Fruit fly (Drosophila melanogaster) whole organism, embryonic: ENCODE measurements around the gene CG12519.
A peak's percentile ranks its signal among the peaks of the same experiment; 100 is the strongest.

Experiments used
- Awh ChIP-seq: fragments of 200-800 bp; sonication (Bioruptor generic); IDR thresholded peaks from 2 replicates; pipeline ENCODE4, ENCODE4 v1.3.6; 2022; ENCODE audit warnings: missing biosample characterization, missing genetic modification characterization
- Bdp1 ChIP-seq: fragments of 200-800 bp; sonication (Bioruptor generic); optimal IDR thresholded peaks from 3 replicates; lab custom pipeline; 2016; ENCODE audit warnings: missing biosample characterization, missing genetic modification characterization
- CG10209 ChIP-seq: fragments of 200-800 bp; sonication (Bioruptor generic); optimal IDR thresholded peaks from 3 replicates; lab custom pipeline; 2017; ENCODE audit warnings: missing biosample characterization, mild to moderate bottlenecking, missing genetic modification characterization, missing genetic modification reagents
- CG10267 ChIP-seq: fragments of 200-800 bp; sonication (Bioruptor generic); optimal IDR thresholded peaks from 2 replicates; lab custom pipeline; 2018; ENCODE audit warnings: missing biosample characterization, mild to moderate bottlenecking, missing genetic modification characterization, moderate library complexity
- CG10543 ChIP-seq: fragments of 200-800 bp; sonication (Bioruptor generic); optimal IDR thresholded peaks from 3 replicates; lab custom pipeline; 2017; ENCODE audit warnings: missing biosample characterization, mild to moderate bottlenecking, missing genetic modification characterization, moderate library complexity
- CG11560 ChIP-seq: fragments of 200-800 bp; sonication (Bioruptor generic); IDR thresholded peaks from 3 replicates; pipeline ENCODE4 v1.3.6; 2022; ENCODE audit warnings: missing biosample characterization, missing genetic modification characterization
- CG11695 ChIP-seq: fragments of 200-800 bp; sonication (Bioruptor generic); IDR thresholded peaks from 3 replicates; pipeline ENCODE4 v1.3.6; 2022; ENCODE audit warnings: missing biosample characterization, missing genetic modification characterization
- CG12104 ChIP-seq: fragments of 200-800 bp; sonication (Bioruptor generic); optimal IDR thresholded peaks from 3 replicates; lab custom pipeline; 2016; ENCODE audit warnings: missing biosample characterization, missing genetic modification characterization
- CG12769 ChIP-seq: fragments of 200-800 bp; sonication (Bioruptor generic); optimal IDR thresholded peaks from 2 replicates; lab custom pipeline; 2019; ENCODE audit warnings: missing biosample characterization, mild to moderate bottlenecking, missing genetic modification characterization, moderate library complexity
- CG13123 ChIP-seq: fragments of 200-800 bp; sonication (Bioruptor generic); optimal IDR thresholded peaks from 2 replicates; lab custom pipeline; 2016; ENCODE audit warnings: missing biosample characterization, missing genetic modification characterization
- CG14965 ChIP-seq: fragments of 200-800 bp; sonication (Bioruptor generic); optimal IDR thresholded peaks from 2 replicates; lab custom pipeline; 2016; ENCODE audit warnings: missing biosample characterization, missing genetic modification characterization, borderline replicate concordance
- CG17361 ChIP-seq: fragments of 200-800 bp; sonication (Bioruptor generic); IDR thresholded peaks from 3 replicates; pipeline ENCODE4 v1.3.6; 2022; ENCODE audit warnings: missing biosample characterization, missing genetic modification characterization
- CG33213 ChIP-seq: fragments of 200-800 bp; sonication (Bioruptor generic); optimal IDR thresholded peaks from 3 replicates; lab custom pipeline; 2016; ENCODE audit warnings: missing biosample characterization, missing genetic modification characterization
- CG34224 ChIP-seq: fragments of 200-800 bp; sonication (Bioruptor generic); IDR thresholded peaks from 3 replicates; pipeline ENCODE4 v1.3.6; 2022; ENCODE audit warnings: missing biosample characterization, missing genetic modification characterization; ENCODE audit not compliant: partially characterized antibody
- CG5180 ChIP-seq: fragments of 200-800 bp; sonication (Bioruptor generic); optimal IDR thresholded peaks from 3 replicates; lab custom pipeline; 2017; ENCODE audit warnings: missing biosample characterization, missing genetic modification characterization, mild to moderate bottlenecking, moderate library complexity, missing genetic modification reagents
- CG6683 ChIP-seq: fragments of 200-800 bp; sonication (Bioruptor generic); optimal IDR thresholded peaks from 2 replicates; lab custom pipeline; 2017; ENCODE audit warnings: missing biosample characterization, mild to moderate bottlenecking, missing genetic modification characterization, missing genetic modification reagents
- CG6689 ChIP-seq: fragments of 200-800 bp; sonication (Bioruptor generic); IDR thresholded peaks from 2 replicates; pipeline ENCODE4 v1.3.6; 2022; ENCODE audit warnings: missing biosample characterization, missing genetic modification characterization
- CG6765 ChIP-seq: fragments of 200-800 bp; sonication (Bioruptor generic); optimal IDR thresholded peaks from 3 replicates; lab custom pipeline; 2017; ENCODE audit warnings: missing biosample characterization, mild to moderate bottlenecking, missing genetic modification characterization
- CG7271 ChIP-seq: fragments of 200-800 bp; sonication (Bioruptor generic); optimal IDR thresholded peaks from 2 replicates; lab custom pipeline; 2018; ENCODE audit warnings: missing biosample characterization, mild to moderate bottlenecking, missing genetic modification characterization, moderate library complexity
- CG8281 ChIP-seq: fragments of 200-800 bp; sonication (Bioruptor generic); optimal IDR thresholded peaks from 2 replicates; lab custom pipeline; 2018; ENCODE audit warnings: missing biosample characterization, mild to moderate bottlenecking, missing genetic modification characterization, moderate library complexity
- CTCF ChIP-seq: fragments of 200-800 bp; sonication (Bioruptor generic); optimal IDR thresholded peaks from 2 replicates; lab custom pipeline; 2017; ENCODE audit warnings: missing biosample characterization, mild to moderate bottlenecking, missing genetic modification characterization, moderate library complexity
- Dad ChIP-seq: fragments of 200-800 bp; sonication (Bioruptor generic); optimal IDR thresholded peaks from 3 replicates; lab custom pipeline; 2016; ENCODE audit warnings: missing biosample characterization, missing genetic modification characterization
- GATAe ChIP-seq: fragments of 200-800 bp; sonication (Bioruptor generic); conservative IDR thresholded peaks from 2 replicates; pipeline ENCODE4 v1.3.6; 2022; ENCODE audit warnings: missing biosample characterization, missing genetic modification characterization
- HLH4C ChIP-seq: fragments of 200-800 bp; sonication (Bioruptor generic); IDR thresholded peaks from 3 replicates; pipeline ENCODE4 v1.3.6; 2022; ENCODE audit warnings: missing biosample characterization, missing genetic modification characterization; ENCODE audit not compliant: partially characterized antibody
- Hr51 ChIP-seq, 2 experiments: fragments of 200-800 bp; sonication (Bioruptor generic); optimal IDR thresholded peaks; 2 replicates in 1 of 2; 3 replicates in 1 of 2; lab custom pipeline; 2016 to 2018; ENCODE audit warnings: missing biosample characterization in 2 of 2, missing genetic modification characterization in 2 of 2, mild to moderate bottlenecking in 1 of 2, moderate library complexity in 1 of 2
- Lhr ChIP-seq: fragments of 200-800 bp; sonication (Bioruptor generic); optimal IDR thresholded peaks from 3 replicates; lab custom pipeline; 2017; ENCODE audit warnings: mild to moderate bottlenecking, missing biosample characterization, missing genetic modification reagents, missing genetic modification characterization
- Lpt ChIP-seq: fragments of >200 bp; optimal IDR thresholded peaks from 2 replicates; lab custom pipeline; 2018; ENCODE audit warnings: missing biosample characterization, missing genetic modification characterization
- Myb ChIP-seq: fragments of 200-800 bp; sonication (Bioruptor generic); optimal IDR thresholded peaks from 2 replicates; lab custom pipeline; 2016; ENCODE audit warnings: missing biosample characterization, missing genetic modification characterization
- Nf-YC ChIP-seq: fragments of 200-800 bp; optimal IDR thresholded peaks from 3 replicates; lab custom pipeline; 2019; ENCODE audit warnings: missing biosample characterization, mild to moderate bottlenecking, missing genetic modification characterization, moderate library complexity
- Oli ChIP-seq: fragments of 200-800 bp; sonication (Bioruptor generic); optimal IDR thresholded peaks from 2 replicates; lab custom pipeline; 2018; ENCODE audit warnings: missing biosample characterization, mild to moderate bottlenecking, missing genetic modification characterization, moderate library complexity
- Tbp ChIP-seq: fragments of >200 bp; optimal IDR thresholded peaks from 2 replicates; lab custom pipeline; 2018; ENCODE audit warnings: missing biosample characterization, missing genetic modification characterization
- amos ChIP-seq: fragments of 200-800 bp; sonication (Bioruptor generic); IDR thresholded peaks from 2 replicates; pipeline ENCODE4 v1.3.6; 2022; ENCODE audit warnings: missing biosample characterization, missing genetic modification characterization; ENCODE audit not compliant: partially characterized antibody
- az2 ChIP-seq: fragments of 200-800 bp; sonication (Bioruptor generic); optimal IDR thresholded peaks from 3 replicates; lab custom pipeline; 2016; ENCODE audit warnings: missing biosample characterization, missing genetic modification characterization
- bbx ChIP-seq: fragments of 200-800 bp; sonication (Bioruptor generic); IDR thresholded peaks from 2 replicates; pipeline ENCODE4 v1.3.6; 2022; ENCODE audit warnings: missing biosample characterization, missing genetic modification characterization; ENCODE audit not compliant: partially characterized antibody
- cato ChIP-seq: fragments of 200-800 bp; sonication (Bioruptor generic); optimal IDR thresholded peaks from 2 replicates; lab custom pipeline; 2016; ENCODE audit warnings: missing biosample characterization, missing genetic modification characterization, borderline replicate concordance
- cg ChIP-seq: fragments of 200-800 bp; sonication (Bioruptor generic); optimal IDR thresholded peaks from 3 replicates; lab custom pipeline; 2019; ENCODE audit warnings: missing biosample characterization, mild to moderate bottlenecking, missing genetic modification characterization, moderate library complexity
- dan ChIP-seq: fragments of 200-800 bp; sonication (Bioruptor generic); IDR thresholded peaks from 2 replicates; pipeline ENCODE4 v1.3.6; 2022; ENCODE audit warnings: missing biosample characterization, missing genetic modification characterization
- dm ChIP-seq: fragments of 200-800 bp; sonication (Bioruptor generic); optimal IDR thresholded peaks from 3 replicates; lab custom pipeline; 2016; ENCODE audit warnings: missing biosample characterization, missing genetic modification characterization
- exex ChIP-seq: fragments of 200-800 bp; sonication (Bioruptor generic); optimal IDR thresholded peaks from 4 replicates; lab custom pipeline; 2018; ENCODE audit warnings: missing biosample characterization, mild to moderate bottlenecking, missing genetic modification characterization, moderate library complexity
- ftz-f1 ChIP-seq: fragments of 200-800 bp; sonication (Bioruptor generic); optimal IDR thresholded peaks from 2 replicates; lab custom pipeline; 2016; ENCODE audit warnings: missing biosample characterization, missing genetic modification characterization
- gro ChIP-seq: fragments of 200-800 bp; sonication (Bioruptor generic); optimal IDR thresholded peaks from 2 replicates; lab custom pipeline; 2016; ENCODE audit warnings: missing biosample characterization, missing genetic modification characterization
- insv ChIP-seq, 2 experiments: fragments of 200-800 bp; sonication (Bioruptor generic); optimal IDR thresholded peaks; 3 replicates each; lab custom pipeline; 2016 to 2018; ENCODE audit warnings: missing biosample characterization in 2 of 2, missing genetic modification characterization in 2 of 2
- kni ChIP-seq: fragments of 200-800 bp; sonication (Bioruptor generic); optimal IDR thresholded peaks from 3 replicates; lab custom pipeline; 2017; ENCODE audit warnings: mild to moderate bottlenecking, missing biosample characterization, missing genetic modification reagents, missing genetic modification characterization
- maf-S ChIP-seq: fragments of 200-800 bp; sonication (Bioruptor generic); optimal IDR thresholded peaks from 2 replicates; lab custom pipeline; 2016; ENCODE audit warnings: missing biosample characterization, missing genetic modification characterization
- nerfin-1 ChIP-seq: fragments of 200-800 bp; sonication (Bioruptor generic); optimal IDR thresholded peaks from 3 replicates; lab custom pipeline; 2019; ENCODE audit warnings: missing biosample characterization, mild to moderate bottlenecking, missing genetic modification characterization, moderate library complexity
- pho ChIP-seq: fragments of 200-800 bp; sonication (Bioruptor generic); optimal IDR thresholded peaks from 2 replicates; lab custom pipeline; 2016; ENCODE audit warnings: missing biosample characterization, missing genetic modification characterization
- psq ChIP-seq: fragments of 200-800 bp; sonication (Bioruptor generic); optimal IDR thresholded peaks from 2 replicates; lab custom pipeline; 2017; ENCODE audit warnings: missing biosample characterization, missing genetic modification characterization
- tgo ChIP-seq: fragments of 200-800 bp; sonication (Bioruptor generic); IDR thresholded peaks from 3 replicates; pipeline ENCODE4 v1.3.6; 2022; ENCODE audit warnings: missing biosample characterization, missing genetic modification characterization
- tna ChIP-seq: fragments of 200-800 bp; sonication (Bioruptor generic); IDR thresholded peaks from 2 replicates; pipeline ENCODE4 v1.3.6; 2022; ENCODE audit warnings: missing biosample characterization, missing genetic modification characterization; ENCODE audit not compliant: partially characterized antibody
- twi ChIP-seq: fragments of 200-800 bp; optimal IDR thresholded peaks from 2 replicates; lab custom pipeline; 2019; ENCODE audit warnings: missing biosample characterization, mild to moderate bottlenecking, missing genetic modification characterization, moderate library complexity
- yki ChIP-seq: fragments of >200 bp; optimal IDR thresholded peaks from 3 replicates; lab custom pipeline; 2018
- zfh1 ChIP-seq: fragments of 200-800 bp; sonication (Bioruptor generic); IDR thresholded peaks from 3 replicates; pipeline ENCODE4 v1.3.6; 2022; ENCODE audit warnings: missing biosample characterization, missing genetic modification characterization

CG12519 gene

dm6 chr3L:19444092-19444491, 28.2 kb upstream of the CG12519 start (continued):
- TF ChIP-seq Nf-YC (tag; lab: Kevin White, UChicago) (no peak), CG8281 (no peak), CG7271 (tag; lab: Kevin White, UChicago) (no peak), tgo (0 out of 3 replicates have a peak, but pooled peaks have one; percentile 25), CG6683 (no peak), Oli (tag; lab: Kevin White, UChicago) (peak; percentile 29), kni (GFP tag; lab: Kevin White, UChicago) (no peak), Lpt (GFP tag; lab: Kevin White, UChicago) (no peak), CG13123 (GFP tag; lab: Kevin White, UChicago) (no peak), az2 (GFP tag; lab: Kevin White, UChicago) (peak; percentile 12), cg (GFP tag; lab: Kevin White, UChicago) (no peak), CG10209 (GFP tag; lab: Kevin White, UChicago) (no peak), CG33213 (GFP tag; lab: Kevin White, UChicago) (no peak), psq (no peak), pho (GFP tag; lab: Kevin White, UChicago) (no peak), exex (tag; lab: Kevin White, UChicago) (no peak), dm (GFP tag; lab: Kevin White, UChicago) (no peak), Myb (no peak), CG11695 (GFP tag; lab: Robert Waterston, UW) (no peak), CTCF (GFP tag; lab: Kevin White, UChicago) (no peak), CG10543 (GFP tag; lab: Kevin White, UChicago) (no peak), HLH4C (GFP tag; lab: Robert Waterston, UW) (no peak), bbx (no peak), ftz-f1 (GFP tag; lab: Kevin White, UChicago) (no peak), CG17361 (no peak), cato (no peak), insv (GFP tag; optimal IDR thresholded peaks at IDR 0.05; lab: Kevin White, UChicago) (no peak), twi (no peak), Lhr (GFP tag; lab: Kevin White, UChicago) (no peak), zfh1 (GFP tag; lab: Robert Waterston, UW) (no peak; the same call in 2 of the 3 replicates), yki (lab: Kevin White, UChicago) (no peak), tna (GFP tag; lab: Robert Waterston, UW) (no peak), CG6765 (GFP tag; lab: Kevin White, UChicago) (no peak), gro (GFP tag; lab: Kevin White, UChicago) (no peak), CG5180 (GFP tag; lab: Kevin White, UChicago) (no peak), CG6689 (0 out of 2 replicates have a peak, but pooled peaks have one; percentile 28), CG12769 (peak; percentile 36), nerfin-1 (tag; lab: Kevin White, UChicago) (no peak), CG12104 (GFP tag; lab: Kevin White, UChicago) (no peak), CG14965 (GFP tag; lab: Kevin White, UChicago) (no peak), Dad (GFP tag; lab: Kevin White, UChicago) (no peak), Awh (GFP tag; lab: Robert Waterston, UW) (no peak), GATAe (GFP tag; lab: Robert Waterston, UW) (no peak), amos (GFP tag; lab: Robert Waterston, UW) (no peak), Bdp1 (GFP tag; lab: Kevin White, UChicago) (no peak), CG34224 (GFP tag; lab: Robert Waterston, UW) (no peak), Hr51 (GFP tag; optimal IDR thresholded peaks at IDR 0.05; lab: Kevin White, UChicago) (no peak), dan (GFP tag; lab: Robert Waterston, UW) (no peak), Tbp (no peak), CG11560 (tag; lab: Robert Waterston, UW) (0 out of 3 replicates have a peak, but pooled peaks have one; percentile 17), CG10267 (tag; lab: Kevin White, UChicago) (no peak), maf-S (GFP tag; lab: Kevin White, UChicago) (no peak)
